Worm (Caenorhabditis elegans) whole organism, L1 larva: ENCODE measurements around the gene dpy-17.

Experiments used
- lir-3 ChIP-seq: sonication (generic microtip); optimal IDR thresholded peaks from 2 replicates; lab custom pipeline; 2016; ENCODE audit warnings: mild to moderate bottlenecking, missing genetic modification characterization, moderate library complexity, missing compliant biosample characterization; ENCODE audit not compliant: poor library complexity
- mep-1 ChIP-seq: fragments of 150-350 bp; optimal IDR thresholded peaks from 2 replicates; lab custom pipeline; 2014; ENCODE audit warnings: missing biosample characterization, missing genetic modification characterization
- nhr-237 ChIP-seq: fragments of 150-350 bp; optimal IDR thresholded peaks from 2 replicates; lab custom pipeline; 2014; ENCODE audit warnings: missing biosample characterization, missing genetic modification characterization
- swsn-7 ChIP-seq: sonication (generic microtip); optimal IDR thresholded peaks from 2 replicates; lab custom pipeline; 2016; ENCODE audit warnings: missing genetic modification characterization, missing compliant biosample characterization
- unc-130 ChIP-seq: fragments of 150-350 bp; optimal IDR thresholded peaks from 2 replicates; lab custom pipeline; 2017; ENCODE audit warnings: missing biosample characterization, missing genetic modification characterization, inconsistent platforms
- vab-15 ChIP-seq: sonication (generic microtip); optimal IDR thresholded peaks from 2 replicates; lab custom pipeline; 2017; ENCODE audit warnings: missing genotype, mild to moderate bottlenecking, missing genetic modification characterization, missing compliant biosample characterization

DNA sequence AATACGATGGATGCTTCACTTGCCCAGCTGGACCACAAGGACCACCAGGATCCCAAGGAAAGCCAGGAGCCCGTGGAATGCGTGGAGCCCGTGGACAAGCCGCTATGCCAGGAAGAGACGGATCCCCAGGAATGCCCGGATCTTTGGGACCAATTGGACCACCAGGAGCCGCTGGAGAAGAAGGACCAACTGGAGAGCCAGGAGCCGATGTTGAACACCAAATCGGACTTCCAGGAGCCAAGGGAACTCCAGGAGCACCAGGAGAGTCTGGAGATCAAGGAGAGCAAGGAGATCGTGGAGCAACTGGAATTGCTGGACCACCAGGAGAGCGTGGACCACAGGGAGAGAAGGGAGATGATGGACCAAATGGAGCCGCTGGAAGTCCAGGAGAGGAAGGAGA, 829 bp downstream of the dpy-17 start:
- no peak for TF ChIP-seq vab-15 (tag; lab: Kevin White, UChicago)
- no peak for TF ChIP-seq lir-3 (tag; lab: Kevin White, UChicago)
- no peak for TF ChIP-seq unc-130
- TF ChIP-seq mep-1, result no peak
- TF ChIP-seq swsn-7 (tag; lab: Kevin White, UChicago), result no peak
- no peak for TF ChIP-seq nhr-237
